Fruit fly (Drosophila melanogaster): ENCODE measurements around the gene Smyd5.

Smyd5 gene

dm6 chr3R:21246492-21247061 is 28.0 kb upstream of the Smyd5 start, which contains the start of gene ETHR (continued):
- no peak for TF ChIP-seq btn (GFP tag; optimal IDR thresholded peaks at IDR 0.05)
- TF ChIP-seq CG32532 (GFP tag; IDR thresholded peaks at IDR 0.05), result peak; percentile 76
- no peak for TF ChIP-seq CG8290 (GFP tag; optimal IDR thresholded peaks at IDR 0.05)
- TF ChIP-seq CG8290 (tag; optimal IDR thresholded peaks at IDR 0.05), result peak in 1 of 2 experiments; percentile 77
- TF ChIP-seq jing (GFP tag; optimal IDR thresholded peaks at IDR 0.05), result no peak
- peak; percentile 5 for TF ChIP-seq CG18764 (GFP tag; optimal IDR thresholded peaks at IDR 0.05)
- peak; percentile 61 for TF ChIP-seq sd (tag; optimal IDR thresholded peaks at IDR 0.05)
- peak; percentile 19 for TF ChIP-seq pzg (GFP tag; optimal IDR thresholded peaks at IDR 0.05)
- no peak for TF ChIP-seq cato (GFP tag; optimal IDR thresholded peaks at IDR 0.05; ENCODE audit: borderline replicate concordance)
- peak; percentile 4 for TF ChIP-seq odd (GFP tag; optimal IDR thresholded peaks at IDR 0.05)
- peak; percentile 46 for TF ChIP-seq CG15011 (GFP tag; optimal IDR thresholded peaks at IDR 0.05)
- peak; percentile 9 for TF ChIP-seq CG10209 (GFP tag; optimal IDR thresholded peaks at IDR 0.05)
- TF ChIP-seq CG4328 (GFP tag; optimal IDR thresholded peaks at IDR 0.05), result no peak
- TF ChIP-seq CG8089 (GFP tag; optimal IDR thresholded peaks at IDR 0.05), result no peak
- TF ChIP-seq BEAF-32 (GFP tag; optimal IDR thresholded peaks at IDR 0.05), result peak; percentile 35
- TF ChIP-seq CG4820 (GFP tag; optimal IDR thresholded peaks at IDR 0.05), result no peak
- peak; percentile 69 for TF ChIP-seq Dp (GFP tag; optimal IDR thresholded peaks at IDR 0.05)
- peak; percentile 95 for TF ChIP-seq CG13894 (tag; optimal IDR thresholded peaks at IDR 0.05)
- TF ChIP-seq CG6689 (GFP tag; IDR thresholded peaks at IDR 0.05), result no peak
- TF ChIP-seq ttk (GFP tag; IDR thresholded peaks at IDR 0.05), result no peak
- TF ChIP-seq crol (GFP tag; IDR thresholded peaks at IDR 0.05), result peak; percentile 88
- TF ChIP-seq her (GFP tag; optimal IDR thresholded peaks at IDR 0.05), result peak; percentile 35
- TF ChIP-seq fd3F (GFP tag; optimal IDR thresholded peaks at IDR 0.05), result peak; percentile 35
- peak; percentile 65 for TF ChIP-seq HmgZ (tag; optimal IDR thresholded peaks at IDR 0.05)
- peak; percentile 68 for TF ChIP-seq Meics (GFP tag; optimal IDR thresholded peaks at IDR 0.05)
- TF ChIP-seq CG9876 (GFP tag; optimal IDR thresholded peaks at IDR 0.05), result no peak
- no peak for TF ChIP-seq CG5245 (GFP tag; optimal IDR thresholded peaks at IDR 0.05)
- no peak for TF ChIP-seq gt (GFP tag; IDR thresholded peaks at IDR 0.05)
- TF ChIP-seq CG12219 (GFP tag; optimal IDR thresholded peaks at IDR 0.05), result peak; percentile 29
- peak; percentile 84 for TF ChIP-seq sug (tag; optimal IDR thresholded peaks at IDR 0.05)
- TF ChIP-seq CG6683 (GFP tag; optimal IDR thresholded peaks at IDR 0.05), result peak; percentile 27
- no peak for TF ChIP-seq CG4707 (GFP tag; optimal IDR thresholded peaks at IDR 0.05)
- TF ChIP-seq ase (GFP tag; IDR thresholded peaks at IDR 0.05), result peak; percentile 20; the same call in 1 of the 3 replicates
- no peak for TF ChIP-seq kni (GFP tag; optimal IDR thresholded peaks at IDR 0.05)
- no peak for TF ChIP-seq Doc2 (GFP tag; IDR thresholded peaks at IDR 0.05)
- no peak for TF ChIP-seq ind (GFP tag; optimal IDR thresholded peaks at IDR 0.05)
- TF ChIP-seq stc (GFP tag; IDR thresholded peaks at IDR 0.05), result peak; percentile 40; the same call in 1 of the 2 replicates
- TF ChIP-seq prd (optimal IDR thresholded peaks at IDR 0.05), result no peak
- peak; percentile 44; the same call in 1 of the 3 replicates for TF ChIP-seq prd (GFP tag; IDR thresholded peaks at IDR 0.05)
- peak; percentile 41 for TF ChIP-seq CG7839 (tag; optimal IDR thresholded peaks at IDR 0.05)
- TF ChIP-seq sens-2 (GFP tag; IDR thresholded peaks at IDR 0.05), result peak; percentile 34; the same call in 1 of the 2 replicates
- no peak for TF ChIP-seq CG2875 (GFP tag; optimal IDR thresholded peaks at IDR 0.05)
- peak; percentile 87 for TF ChIP-seq lab (GFP tag; optimal IDR thresholded peaks at IDR 0.05)
- peak; percentile 51 for TF ChIP-seq CG17385 (GFP tag; optimal IDR thresholded peaks at IDR 0.05)
- TF ChIP-seq z (GFP tag; IDR thresholded peaks at IDR 0.05), result 0 out of 3 replicates have a peak, but pooled peaks have one; percentile 17
- TF ChIP-seq CG8281 (tag; optimal IDR thresholded peaks at IDR 0.05), result peak; percentile 54
- TF ChIP-seq twi (tag; optimal IDR thresholded peaks at IDR 0.05), result no peak
- TF ChIP-seq Mes4 (GFP tag; optimal IDR thresholded peaks at IDR 0.05), result no peak
- TF ChIP-seq Six4 (GFP tag; optimal IDR thresholded peaks at IDR 0.05), result no peak
- TF ChIP-seq onecut (GFP tag; IDR thresholded peaks at IDR 0.05), result peak; percentile 10; the same call in 1 of the 2 replicates
